Fruit fly (Drosophila melanogaster) whole organism, prepupa: ENCODE measurements around the gene CG8300.

Source experiments
- CG10631 ChIP-seq: fragments of 200-800 bp; sonication (Bioruptor generic); optimal IDR thresholded peaks from 2 replicates; lab custom pipeline; 2016; ENCODE audit warnings: missing biosample characterization, missing genetic modification characterization
- CG11294 ChIP-seq: fragments of 200-800 bp; sonication (Bioruptor generic); IDR thresholded peaks from 2 replicates; pipeline ENCODE4 v1.3.6; 2022; ENCODE audit warnings: missing biosample characterization, missing genetic modification characterization
- CG8632 ChIP-seq: fragments of 200-800 bp; sonication (Bioruptor generic); optimal IDR thresholded peaks from 3 replicates; lab custom pipeline; 2016; ENCODE audit warnings: missing biosample characterization, missing genetic modification characterization
- Ets21C ChIP-seq: fragments of 200-800 bp; sonication (Bioruptor generic); optimal IDR thresholded peaks from 3 replicates; lab custom pipeline; 2016; ENCODE audit warnings: missing biosample characterization, missing genetic modification characterization
- OdsH ChIP-seq: fragments of 200-800 bp; sonication (Bioruptor generic); optimal IDR thresholded peaks from 3 replicates; lab custom pipeline; 2016; ENCODE audit warnings: missing biosample characterization, missing genetic modification characterization
- Sox102F ChIP-seq: fragments of 200-800 bp; sonication (Bioruptor generic); optimal IDR thresholded peaks from 2 replicates; lab custom pipeline; 2016; ENCODE audit warnings: missing biosample characterization, mild to moderate bottlenecking, missing genetic modification characterization
- achi ChIP-seq: fragments of 200-800 bp; sonication (Bioruptor generic); optimal IDR thresholded peaks from 3 replicates; lab custom pipeline; 2016; ENCODE audit warnings: missing biosample characterization, missing genetic modification characterization
- esn ChIP-seq: fragments of 200-800 bp; sonication (Bioruptor generic); optimal IDR thresholded peaks from 2 replicates; lab custom pipeline; 2016; ENCODE audit warnings: missing biosample characterization, mild to moderate bottlenecking, missing genetic modification characterization, moderate library complexity
- net ChIP-seq: fragments of 200-800 bp; sonication (Bioruptor generic); optimal IDR thresholded peaks from 3 replicates; lab custom pipeline; 2016; ENCODE audit warnings: missing biosample characterization, missing genetic modification characterization
- pdm3 ChIP-seq: fragments of 200-800 bp; sonication (Bioruptor generic); optimal IDR thresholded peaks from 3 replicates; lab custom pipeline; 2016; ENCODE audit warnings: missing biosample characterization, missing genetic modification characterization
- ss ChIP-seq, 2 experiments: fragments of 200-800 bp; sonication (Bioruptor generic); optimal IDR thresholded peaks; 2 replicates in 1 of 2; 3 replicates in 1 of 2; lab custom pipeline; 2017 to 2018; ENCODE audit warnings: mild to moderate bottlenecking in 2 of 2, missing biosample characterization in 2 of 2, missing genetic modification characterization in 2 of 2, moderate library complexity in 1 of 2

DNA sequence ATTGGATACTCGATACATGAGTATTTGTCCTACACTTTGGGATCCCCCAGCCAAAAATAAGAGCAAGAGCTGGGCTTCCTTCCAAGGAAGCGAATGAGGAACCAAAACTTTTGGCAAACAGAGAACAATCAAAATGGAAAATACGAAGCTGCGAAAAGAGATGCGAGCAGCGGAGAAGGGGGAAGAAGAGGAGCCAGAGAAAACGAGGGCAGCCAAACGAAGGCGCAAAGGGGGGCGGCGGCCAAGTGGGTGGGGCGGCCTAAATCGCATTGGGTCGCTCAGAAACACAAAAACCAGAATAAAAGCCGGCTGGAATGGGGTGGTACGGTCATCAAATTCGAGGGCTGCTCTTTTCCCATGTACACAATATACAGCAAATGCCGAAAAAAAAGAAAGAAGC is 10.5 kb upstream of the CG8300 start:
- no peak for TF ChIP-seq ss (GFP tag; optimal IDR thresholded peaks at IDR 0.05; lab: Kevin White, UChicago)
- no peak for TF ChIP-seq OdsH (GFP tag; lab: Kevin White, UChicago)
- no peak for TF ChIP-seq net (GFP tag; lab: Kevin White, UChicago)
- no peak for TF ChIP-seq CG11294 (GFP tag; lab: Robert Waterston, UW)
- TF ChIP-seq CG10631 (GFP tag; lab: Kevin White, UChicago), result no peak
- TF ChIP-seq achi, result no peak
- TF ChIP-seq Sox102F, result no peak
- TF ChIP-seq Ets21C (GFP tag; lab: Kevin White, UChicago), result no peak
- TF ChIP-seq pdm3 (GFP tag; lab: Kevin White, UChicago), result no peak
- no peak for TF ChIP-seq esn (GFP tag; lab: Kevin White, UChicago)
- TF ChIP-seq CG8632 (GFP tag; lab: Kevin White, UChicago), result no peak
